Fruit fly (Drosophila melanogaster) whole organism, embryonic: Measurements from ENCODE around the gene Elba2.

ENCODE experiments used
- Spps ChIP-seq: fragments of 200-800 bp; sonication (Bioruptor generic); optimal IDR thresholded peaks from 2 replicates; lab custom pipeline; 2018; ENCODE audit warnings: missing biosample characterization, mild to moderate bottlenecking, missing genetic modification characterization
- gcm ChIP-seq: fragments of 200-800 bp; sonication (Bioruptor generic); optimal IDR thresholded peaks from 2 replicates; lab custom pipeline; 2019; ENCODE audit warnings: missing biosample characterization, mild to moderate bottlenecking, missing genetic modification characterization, moderate library complexity
- ham ChIP-seq: fragments of 200-800 bp; sonication (Bioruptor generic); IDR thresholded peaks from 2 replicates; pipeline ENCODE4 v1.3.6; 2022; ENCODE audit warnings: missing biosample characterization, missing genetic modification characterization

DNA sequence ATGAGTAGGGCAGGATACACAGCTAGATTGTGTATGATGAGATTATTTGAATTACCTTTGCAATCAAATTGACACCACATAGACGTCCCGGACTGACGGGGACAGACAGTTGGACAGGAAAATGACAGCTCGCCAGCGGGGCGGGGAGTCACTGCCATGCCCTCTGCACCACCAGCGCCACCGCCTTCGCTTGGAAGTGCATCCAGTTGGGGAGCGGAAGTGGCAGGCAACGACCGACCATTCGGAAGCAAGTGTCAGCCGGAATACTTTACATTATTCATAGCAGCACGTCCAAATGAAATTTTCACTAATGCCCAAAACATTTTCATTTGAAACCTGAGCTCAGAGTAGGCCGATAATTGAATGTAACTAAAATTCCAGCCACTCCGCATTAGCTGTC is 32.2 kb downstream of the Elba2 start, which contains the start of gene CG15395:
- no peak for TF ChIP-seq Spps (tag; lab: Kevin White, UChicago)
- no peak for TF ChIP-seq gcm (GFP tag; lab: Kevin White, UChicago)
- no peak for TF ChIP-seq ham (GFP tag; lab: Robert Waterston, UW)
